Worm (Caenorhabditis elegans) whole organism, young adult: ENCODE measurements around the gene F48E3.9.

ENCODE experiments used
- F55B11.4 ChIP-seq: sonication (generic microtip); optimal IDR thresholded peaks from 2 replicates; lab custom pipeline; 2016; ENCODE audit warnings: missing compliant biosample characterization, missing genetic modification characterization, borderline replicate concordance; ENCODE audit not compliant: insufficient read depth
- ama-1 ChIP-seq, 3 experiments: fragments of 150-350 bp in 1 of 3; sonication (generic microtip) in 2 of 3; optimal IDR thresholded peaks; 2 replicates each; lab custom pipeline; 2014 to 2018; ENCODE audit warnings: missing biosample characterization in 2 of 3, missing genetic modification characterization in 2 of 3, missing genetic modification reagents in 2 of 3
- dox-1 ChIP-seq: fragments of 200-800 bp; sonication (Bioruptor generic); IDR thresholded peaks from 2 replicates; pipeline ENCODE4 v1.3.6; 2022; ENCODE audit warnings: missing genetic modification reagents, missing genetic modification characterization, missing compliant biosample characterization
- nhr-80 ChIP-seq: sonication (generic microtip); optimal IDR thresholded peaks from 2 replicates; lab custom pipeline; 2016; ENCODE audit warnings: missing genetic modification characterization, missing compliant biosample characterization
- snpc-1.3 ChIP-seq: sonication (generic microtip); optimal IDR thresholded peaks from 2 replicates; lab custom pipeline; 2017; ENCODE audit warnings: missing genetic modification characterization, mild to moderate bottlenecking, missing compliant biosample characterization, antibody characterized with exemption, moderate library complexity, missing genotype, missing genetic modification reagents; ENCODE audit not compliant: insufficient read depth
- snpc-4 ChIP-seq, 5 experiments: fragments of 150-350 bp in 1 of 5; sonication (generic microtip) in 4 of 5; optimal IDR thresholded peaks; 2 replicates each; lab custom pipeline; 2014 to 2018; ENCODE audit warnings: missing genetic modification characterization in 5 of 5, missing biosample characterization in 3 of 5, antibody characterized with exemption in 2 of 5, mild to moderate bottlenecking in 2 of 5, missing compliant biosample characterization in 2 of 5, missing genotype in 2 of 5, moderate library complexity in 2 of 5, missing genetic modification reagents in 1 of 5
- unc-130 ChIP-seq: sonication (generic microtip); optimal IDR thresholded peaks from 2 replicates; lab custom pipeline; 2016; ENCODE audit warnings: missing genetic modification reagents, missing genetic modification characterization, missing compliant biosample characterization
- unc-62 ChIP-seq: fragments of 150-350 bp; optimal IDR thresholded peaks from 2 replicates; lab custom pipeline; 2014; ENCODE audit warnings: missing biosample characterization, missing genetic modification reagents, missing genetic modification characterization
- xnd-1 ChIP-seq: sonication (generic microtip); optimal IDR thresholded peaks from 2 replicates; lab custom pipeline; 2016; ENCODE audit warnings: missing genotype, missing genetic modification reagents, missing genetic modification characterization, missing compliant biosample characterization

- TF ChIP-seq unc-130 (no peak), xnd-1 (no peak), unc-62 (GFP tag; lab: Kevin White, UChicago) (peak; percentile 10), F55B11.4 (no peak), dox-1 (GFP tag; lab: Robert Waterston, UW) (no peak), snpc-1.3 (tag; lab: Kevin White, UChicago) (no peak), nhr-80 (peak; percentile 85), snpc-4 (GFP tag; optimal IDR thresholded peaks at IDR 0.05; lab: Kevin White, UChicago) (no peak), snpc-4 (tag; optimal IDR thresholded peaks at IDR 0.05; lab: Kevin White, UChicago) (no peak), ama-1 (optimal IDR thresholded peaks at IDR 0.05; lab: Kevin White, UChicago) (no peak), ama-1 (GFP tag; optimal IDR thresholded peaks at IDR 0.05; lab: Kevin White, UChicago) (no peak)
Observed at ce11 chrX:7445734-7446133, 35.1 kb upstream of the F48E3.9 start.
